Worm (Caenorhabditis elegans): ENCODE measurements around the gene sri-67.
"Not testable (repeated sequence)": the region's sequence is repeated elsewhere in the genome, so short reads cannot be mapped to it uniquely, and the experiment has no call there.

- TF ChIP-seq snpc-4 (tag; optimal IDR thresholded peaks at IDR 0.05); nhr-237 (tag; optimal IDR thresholded peaks at IDR 0.05); pha-4 (tag; optimal IDR thresholded peaks at IDR 0.05); zip-8 (tag; optimal IDR thresholded peaks at IDR 0.05); elt-3 (tag; optimal IDR thresholded peaks at IDR 0.05); elt-1 (tag; optimal IDR thresholded peaks at IDR 0.05; ENCODE audit: borderline replicate concordance, insufficient read depth); nhr-12 (tag; optimal IDR thresholded peaks at IDR 0.05); unc-39 (tag; optimal IDR thresholded peaks at IDR 0.05); ztf-11 (tag; optimal IDR thresholded peaks at IDR 0.05); ces-1 (GFP tag; optimal IDR thresholded peaks at IDR 0.05): not testable (repeated sequence)
Observed at ce11 chrV:19949721-19950120, 38.1 kb upstream of the sri-67 start, which contains the start of gene Y60A3A.8.
